Worm (Caenorhabditis elegans) whole organism, L1 larva: ENCODE data around the gene lact-4.

Source experiments
- elt-2 ChIP-seq: sonication (generic microtip); optimal IDR thresholded peaks from 2 replicates; lab custom pipeline; 2016; ENCODE audit warnings: missing genetic modification characterization, mild to moderate bottlenecking, inconsistent platforms, missing compliant biosample characterization, missing genetic modification reagents
- fos-1 ChIP-seq: fragments of 150-350 bp; optimal IDR thresholded peaks from 2 replicates; lab custom pipeline; 2014; ENCODE audit warnings: missing biosample characterization, missing genetic modification characterization
- lin-15B ChIP-seq: fragments of 150-350 bp; sonication (generic microtip); optimal IDR thresholded peaks from 3 replicates; lab custom pipeline; 2014; ENCODE audit warnings: missing biosample characterization, missing genetic modification characterization
- nhr-76 ChIP-seq: sonication (generic microtip); optimal IDR thresholded peaks from 2 replicates; lab custom pipeline; 2017; ENCODE audit warnings: missing biosample characterization, missing genetic modification characterization
- skn-1 ChIP-seq: fragments of 150-350 bp; optimal IDR thresholded peaks from 2 replicates; lab custom pipeline; 2014; ENCODE audit warnings: missing biosample characterization, missing genetic modification characterization
- snpc-4 ChIP-seq: fragments of 150-350 bp; optimal IDR thresholded peaks from 2 replicates; lab custom pipeline; 2014; ENCODE audit warnings: missing biosample characterization, missing genetic modification characterization
- unc-130 ChIP-seq: fragments of 150-350 bp; optimal IDR thresholded peaks from 2 replicates; lab custom pipeline; 2017; ENCODE audit warnings: missing biosample characterization, missing genetic modification characterization, inconsistent platforms
- zag-1 ChIP-seq: fragments of 150-350 bp; optimal IDR thresholded peaks from 2 replicates; lab custom pipeline; 2014; ENCODE audit warnings: missing biosample characterization, missing genetic modification characterization

DNA sequence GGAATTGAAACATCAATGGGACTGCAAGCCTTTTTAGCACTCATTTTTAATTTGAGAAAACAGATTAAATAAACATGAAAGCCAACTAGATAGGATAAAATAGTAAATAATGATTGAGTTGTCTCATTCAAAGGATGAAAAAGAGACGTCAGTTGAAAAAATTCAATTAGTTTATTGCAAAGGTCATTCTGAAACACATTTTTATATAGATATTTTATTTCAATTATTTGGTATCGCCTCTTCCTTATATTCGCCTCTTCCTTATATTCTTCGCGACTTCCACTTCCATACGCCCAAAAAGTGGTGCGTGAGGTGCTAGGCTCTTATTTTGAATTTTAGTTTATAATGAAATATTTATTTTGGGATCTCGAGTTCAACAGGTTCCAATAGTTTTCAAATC, 45.3 kb downstream of the lact-4 start, which contains the start of gene acp-4:
- TF ChIP-seq fos-1 (tag; lab: Kevin White, UChicago) = no peak
- TF ChIP-seq lin-15B (tag; lab: Kevin White, UChicago) = no peak
- TF ChIP-seq nhr-76 = no peak
- TF ChIP-seq unc-130 (tag; lab: Kevin White, UChicago) = no peak
- TF ChIP-seq zag-1 = no peak
- no peak for TF ChIP-seq elt-2 (tag; lab: Kevin White, UChicago)
- no peak for TF ChIP-seq skn-1 (tag; lab: Kevin White, UChicago)
- TF ChIP-seq snpc-4 (tag; lab: Kevin White, UChicago) = no peak
